Worm (Caenorhabditis elegans): ENCODE data around the gene Y44A6D.3.

- TF ChIP-seq unc-62 (GFP tag; optimal IDR thresholded peaks at IDR 0.05) (no peak), lin-32 (GFP tag; optimal IDR thresholded peaks at IDR 0.05) (no peak), bed-3 (GFP tag; optimal IDR thresholded peaks at IDR 0.05) (no peak), nhr-237 (tag; optimal IDR thresholded peaks at IDR 0.05) (no peak), nhr-12 (tag; optimal IDR thresholded peaks at IDR 0.05) (no peak), lsy-2 (tag; optimal IDR thresholded peaks at IDR 0.05) (no peak)
Measured at ce11 chrV:20775269-20775668, 17.0 kb downstream of the Y44A6D.3 start, which contains the start of gene F38A6.4.

All from whole organism, mixed stage, embryonic.